Worm (Caenorhabditis elegans) whole organism, L4/young adult: ENCODE results near the gene scpl-4.

Source experiments
- W03F9.2 ChIP-seq: fragments of 150-350 bp; optimal IDR thresholded peaks from 2 replicates; lab custom pipeline; 2014; ENCODE audit warnings: missing biosample characterization, missing genetic modification characterization
- dao-5 ChIP-seq: sonication (generic microtip); optimal IDR thresholded peaks from 2 replicates; lab custom pipeline; 2016; ENCODE audit warnings: missing genotype, missing genetic modification characterization, moderate library complexity, missing compliant biosample characterization
- him-1 ChIP-seq: sonication (generic microtip); optimal IDR thresholded peaks from 2 replicates; lab custom pipeline; 2016; ENCODE audit warnings: missing genotype, missing genetic modification reagents, missing genetic modification characterization, missing compliant biosample characterization

- TF ChIP-seq W03F9.2 (tag; lab: Kevin White, UChicago): no peak
- no peak for TF ChIP-seq dao-5 (tag; lab: Kevin White, UChicago)
- TF ChIP-seq him-1 (tag; lab: Kevin White, UChicago): no peak
Measured at ce11 chrV:10594810-10595209, 4.1 kb upstream of the scpl-4 start, which contains the start of gene T21C9.11.
